Fruit fly (Drosophila melanogaster) whole organism, embryonic: ENCODE measurements around the gene Hayan.

Source experiments
- Ada2b ChIP-seq: fragments of 200-800 bp; sonication (Bioruptor generic); IDR thresholded peaks from 2 replicates; pipeline ENCODE4 v1.3.6; 2022; ENCODE audit warnings: missing biosample characterization, missing genetic modification characterization
- Aef1 ChIP-seq: fragments of 200-800 bp; sonication (Bioruptor generic); IDR thresholded peaks from 3 replicates; pipeline ENCODE4 v1.3.6; 2022; ENCODE audit warnings: missing biosample characterization, missing genetic modification characterization
- Antp ChIP-seq: fragments of 200-800 bp; sonication (Bioruptor generic); optimal IDR thresholded peaks from 3 replicates; lab custom pipeline; 2016; ENCODE audit warnings: missing biosample characterization, missing genetic modification characterization
- B-H1 ChIP-seq: fragments of 200-800 bp; sonication (Bioruptor generic); IDR thresholded peaks from 3 replicates; pipeline ENCODE4 v1.3.6; 2022; ENCODE audit warnings: missing biosample characterization, missing genetic modification characterization
- CG10274 ChIP-seq: fragments of 200-800 bp; sonication (Bioruptor generic); optimal IDR thresholded peaks from 3 replicates; lab custom pipeline; 2017; ENCODE audit warnings: missing biosample characterization, mild to moderate bottlenecking, missing genetic modification characterization
- CG10543 ChIP-seq: fragments of 200-800 bp; sonication (Bioruptor generic); optimal IDR thresholded peaks from 3 replicates; lab custom pipeline; 2017; ENCODE audit warnings: missing biosample characterization, mild to moderate bottlenecking, missing genetic modification characterization, moderate library complexity
- CG14667 ChIP-seq: fragments of 200-800 bp; sonication (Bioruptor generic); IDR thresholded peaks from 2 replicates; pipeline ENCODE4 v1.3.6; 2022; ENCODE audit warnings: missing biosample characterization, missing genetic modification characterization
- CG17385 ChIP-seq: fragments of 200-800 bp; sonication (Bioruptor generic); optimal IDR thresholded peaks from 3 replicates; lab custom pipeline; 2018; ENCODE audit warnings: missing biosample characterization, mild to moderate bottlenecking, missing genetic modification characterization
- CG30431 ChIP-seq: fragments of 200-800 bp; sonication (Bioruptor generic); optimal IDR thresholded peaks from 2 replicates; lab custom pipeline; 2017; ENCODE audit warnings: missing biosample characterization, missing genetic modification characterization
- CG31224 ChIP-seq: fragments of 200-800 bp; sonication (Bioruptor generic); IDR thresholded peaks from 2 replicates; pipeline ENCODE4 v1.3.6; 2022; ENCODE audit warnings: missing biosample characterization, missing genetic modification characterization
- CG32772 ChIP-seq: fragments of 200-800 bp; sonication (Bioruptor generic); IDR thresholded peaks from 2 replicates; pipeline ENCODE4 v1.3.6; 2022; ENCODE audit warnings: missing biosample characterization, missing genetic modification characterization
- CG33557 ChIP-seq: fragments of 200-800 bp; sonication (Bioruptor generic); optimal IDR thresholded peaks from 2 replicates; lab custom pipeline; 2019; ENCODE audit warnings: missing biosample characterization, mild to moderate bottlenecking, missing genetic modification characterization, moderate library complexity
- CG34376 ChIP-seq: fragments of 200-800 bp; sonication (Bioruptor generic); optimal IDR thresholded peaks from 2 replicates; lab custom pipeline; 2018; ENCODE audit warnings: missing biosample characterization, mild to moderate bottlenecking, missing genetic modification characterization
- CG4707 ChIP-seq: fragments of 200-800 bp; sonication (Bioruptor generic); optimal IDR thresholded peaks from 2 replicates; lab custom pipeline; 2018; ENCODE audit warnings: missing biosample characterization, mild to moderate bottlenecking, missing genetic modification characterization, moderate library complexity
- CG6254 ChIP-seq: fragments of 200-800 bp; sonication (Bioruptor generic); optimal IDR thresholded peaks from 3 replicates; lab custom pipeline; 2017; ENCODE audit warnings: mild to moderate bottlenecking, missing biosample characterization, missing genetic modification reagents, missing genetic modification characterization
- CG8765 ChIP-seq: fragments of 200-800 bp; sonication (Bioruptor generic); IDR thresholded peaks from 2 replicates; pipeline ENCODE4 v1.3.6; 2022; ENCODE audit warnings: missing biosample characterization, missing genetic modification characterization
- CG9609 ChIP-seq: fragments of 200-800 bp; sonication (Bioruptor generic); optimal IDR thresholded peaks from 3 replicates; lab custom pipeline; 2016; ENCODE audit warnings: missing biosample characterization, missing genetic modification characterization
- CG9876 ChIP-seq: fragments of 200-800 bp; sonication (Bioruptor generic); optimal IDR thresholded peaks from 2 replicates; lab custom pipeline; 2016; ENCODE audit warnings: missing biosample characterization, missing genetic modification characterization
- D19B ChIP-seq: fragments of 200-800 bp; sonication (Bioruptor generic); optimal IDR thresholded peaks from 2 replicates; lab custom pipeline; 2017; ENCODE audit warnings: missing biosample characterization, mild to moderate bottlenecking, missing genetic modification characterization
- Fer3 ChIP-seq: fragments of 200-800 bp; sonication (Bioruptor generic); optimal IDR thresholded peaks from 2 replicates; lab custom pipeline; 2018; ENCODE audit warnings: missing biosample characterization, mild to moderate bottlenecking, missing genetic modification characterization, moderate library complexity
- HLH4C ChIP-seq: fragments of 200-800 bp; sonication (Bioruptor generic); IDR thresholded peaks from 3 replicates; pipeline ENCODE4 v1.3.6; 2022; ENCODE audit warnings: missing biosample characterization, missing genetic modification characterization; ENCODE audit not compliant: partially characterized antibody
- Hand ChIP-seq: fragments of 200-800 bp; sonication (Bioruptor generic); optimal IDR thresholded peaks from 2 replicates; lab custom pipeline; 2017; ENCODE audit warnings: mild to moderate bottlenecking, missing biosample characterization, missing genetic modification reagents, missing genetic modification characterization
- MBD-R2 ChIP-seq: fragments of 200-800 bp; sonication (Bioruptor generic); IDR thresholded peaks from 2 replicates; pipeline ENCODE4 v1.3.6; 2022; ENCODE audit warnings: missing biosample characterization, missing genetic modification characterization
- Mes4 ChIP-seq: fragments of 200-800 bp; sonication (Bioruptor generic); optimal IDR thresholded peaks from 2 replicates; lab custom pipeline; 2016; ENCODE audit warnings: missing biosample characterization, missing genetic modification characterization
- Oli ChIP-seq: fragments of 200-800 bp; sonication (Bioruptor generic); optimal IDR thresholded peaks from 2 replicates; lab custom pipeline; 2018; ENCODE audit warnings: missing biosample characterization, mild to moderate bottlenecking, missing genetic modification characterization, moderate library complexity
- Poxn ChIP-seq: fragments of 200-800 bp; sonication (Bioruptor generic); IDR thresholded peaks from 2 replicates; pipeline ENCODE4 v1.3.6; 2022; ENCODE audit warnings: missing biosample characterization, missing genetic modification characterization
- Sry-δ ChIP-seq: fragments of 200-800 bp; sonication (Bioruptor generic); optimal IDR thresholded peaks from 2 replicates; lab custom pipeline; 2016; ENCODE audit warnings: missing biosample characterization, missing genetic modification characterization
- Ssrp ChIP-seq: fragments of 200-800 bp; sonication (Bioruptor generic); optimal IDR thresholded peaks from 2 replicates; lab custom pipeline; 2018; ENCODE audit warnings: missing biosample characterization, mild to moderate bottlenecking, missing genetic modification characterization, moderate library complexity
- Stat92E ChIP-seq, 3 experiments: fragments of >200 bp in 2 of 3; fragments of 200-800 bp in 1 of 3; sonication (Bioruptor generic) in 1 of 3; optimal IDR thresholded peaks; 2 replicates each; lab custom pipeline; 2017 to 2019; ENCODE audit warnings: missing biosample characterization in 3 of 3, missing genetic modification characterization in 3 of 3, mild to moderate bottlenecking in 1 of 3, moderate library complexity in 1 of 3
- Trl ChIP-seq, 3 experiments: fragments of >200 bp in 2 of 3; fragments of 200-800 bp in 1 of 3; sonication (Bioruptor generic) in 1 of 3; optimal IDR thresholded peaks; 2 replicates in 1 of 3; 3 replicates in 2 of 3; lab custom pipeline; 2016 to 2017; ENCODE audit warnings: missing biosample characterization in 1 of 3, missing genetic modification characterization in 1 of 3
- Vsx1 ChIP-seq: fragments of 200-800 bp; sonication (Bioruptor generic); optimal IDR thresholded peaks from 2 replicates; lab custom pipeline; 2017; ENCODE audit warnings: missing biosample characterization, mild to moderate bottlenecking, missing genetic modification characterization, missing genetic modification reagents
- YL-1 ChIP-seq: fragments of 200-800 bp; sonication (Bioruptor generic); optimal IDR thresholded peaks from 3 replicates; lab custom pipeline; 2017; ENCODE audit warnings: missing biosample characterization, mild to moderate bottlenecking, missing genetic modification characterization
- ase ChIP-seq: fragments of 200-800 bp; sonication (Bioruptor generic); IDR thresholded peaks from 3 replicates; pipeline ENCODE4 v1.3.6; 2022; ENCODE audit warnings: missing biosample characterization, missing genetic modification characterization
- bsh ChIP-seq, 2 experiments: fragments of 200-800 bp; sonication (Bioruptor generic); optimal IDR thresholded peaks; 2 replicates each; lab custom pipeline; 2017 to 2018; ENCODE audit warnings: mild to moderate bottlenecking in 2 of 2, missing biosample characterization in 2 of 2, missing genetic modification characterization in 2 of 2, moderate library complexity in 1 of 2
- chm ChIP-seq: fragments of 200-800 bp; sonication (Bioruptor generic); IDR thresholded peaks from 2 replicates; pipeline ENCODE4 v1.3.6; 2022; ENCODE audit warnings: missing biosample characterization, missing genetic modification characterization
- crp ChIP-seq, 2 experiments: fragments of 200-800 bp; sonication (Bioruptor generic); optimal IDR thresholded peaks; 2 replicates in 1 of 2; 3 replicates in 1 of 2; lab custom pipeline; 2017; ENCODE audit warnings: missing biosample characterization in 2 of 2, missing genetic modification characterization in 2 of 2, mild to moderate bottlenecking in 1 of 2, moderate library complexity in 1 of 2
- ewg ChIP-seq: fragments of 200-800 bp; sonication (Bioruptor generic); optimal IDR thresholded peaks from 3 replicates; lab custom pipeline; 2017; ENCODE audit warnings: mild to moderate bottlenecking, missing biosample characterization, missing genetic modification reagents, missing genetic modification characterization
- gcm ChIP-seq: fragments of 200-800 bp; sonication (Bioruptor generic); optimal IDR thresholded peaks from 2 replicates; lab custom pipeline; 2019; ENCODE audit warnings: missing biosample characterization, mild to moderate bottlenecking, missing genetic modification characterization, moderate library complexity
- gem ChIP-seq: fragments of 200-800 bp; sonication (Bioruptor generic); optimal IDR thresholded peaks from 2 replicates; lab custom pipeline; 2019; ENCODE audit warnings: missing biosample characterization, mild to moderate bottlenecking, missing genetic modification characterization, moderate library complexity
- gro ChIP-seq: fragments of 200-800 bp; sonication (Bioruptor generic); optimal IDR thresholded peaks from 2 replicates; lab custom pipeline; 2016; ENCODE audit warnings: missing biosample characterization, missing genetic modification characterization
- insv ChIP-seq, 2 experiments: fragments of 200-800 bp; sonication (Bioruptor generic); optimal IDR thresholded peaks; 3 replicates each; lab custom pipeline; 2016 to 2018; ENCODE audit warnings: missing biosample characterization in 2 of 2, missing genetic modification characterization in 2 of 2
- lmd ChIP-seq: fragments of 200-800 bp; sonication (Bioruptor generic); IDR thresholded peaks from 2 replicates; pipeline ENCODE4 v1.3.6; 2022; ENCODE audit warnings: missing biosample characterization, missing genetic modification characterization
- otp ChIP-seq: fragments of 200-800 bp; sonication (Bioruptor generic); IDR thresholded peaks from 3 replicates; pipeline ENCODE4, ENCODE4 v1.3.6; 2022; ENCODE audit warnings: missing biosample characterization, missing genetic modification characterization
- ro ChIP-seq: fragments of 200-800 bp; sonication (Bioruptor generic); IDR thresholded peaks from 2 replicates; pipeline ENCODE4 v1.3.6; 2022; ENCODE audit warnings: missing biosample characterization, missing genetic modification characterization
- sens ChIP-seq: fragments of 200-800 bp; sonication (Bioruptor generic); peaks from one replicate; lab custom pipeline; 2016; ENCODE audit warnings: missing biosample characterization, missing genetic modification characterization
- sens-2 ChIP-seq: fragments of 200-800 bp; sonication (Bioruptor generic); IDR thresholded peaks from 2 replicates; pipeline ENCODE4 v1.3.6; 2022; ENCODE audit warnings: missing biosample characterization, missing genetic modification characterization
- ssp ChIP-seq: fragments of 200-800 bp; sonication (Bioruptor generic); IDR thresholded peaks from 2 replicates; pipeline ENCODE4 v1.3.6; 2022; ENCODE audit warnings: missing biosample characterization, missing genetic modification characterization
- stwl ChIP-seq: fragments of 200-800 bp; sonication (Bioruptor generic); optimal IDR thresholded peaks from 3 replicates; lab custom pipeline; 2018; ENCODE audit warnings: missing biosample characterization, mild to moderate bottlenecking, missing genetic modification characterization, moderate library complexity
- unpg ChIP-seq: fragments of 200-800 bp; sonication (Bioruptor generic); optimal IDR thresholded peaks from 3 replicates; lab custom pipeline; 2018; ENCODE audit warnings: missing biosample characterization, mild to moderate bottlenecking, missing genetic modification characterization, moderate library complexity
- zfh1 ChIP-seq: fragments of 200-800 bp; sonication (Bioruptor generic); IDR thresholded peaks from 3 replicates; pipeline ENCODE4 v1.3.6; 2022; ENCODE audit warnings: missing biosample characterization, missing genetic modification characterization

Gene Hayan

dm6 chrX:18517415-18517814 is 33.8 kb upstream of the Hayan start (continued):
- TF ChIP-seq CG31224 (GFP tag; lab: Robert Waterston, UW) (no peak), Poxn (GFP tag; lab: Robert Waterston, UW) (no peak), Ssrp (tag; lab: Kevin White, UChicago) (peak; percentile 27), Antp (peak; percentile 5), Aef1 (GFP tag; lab: Robert Waterston, UW) (peak; percentile 62), Mes4 (peak; percentile 10), ewg (GFP tag; lab: Kevin White, UChicago) (peak; percentile 32), CG10274 (GFP tag; lab: Kevin White, UChicago) (no peak), Vsx1 (GFP tag; lab: Kevin White, UChicago) (no peak), CG4707 (GFP tag; lab: Kevin White, UChicago) (peak; percentile 5), YL-1 (peak; percentile 10), CG10543 (GFP tag; lab: Kevin White, UChicago) (no peak), Stat92E (GFP tag; optimal IDR thresholded peaks at IDR 0.05; lab: Kevin White, UChicago) (no peak), Hand (no peak), Sry-δ (GFP tag; lab: Kevin White, UChicago) (peak; percentile 13), CG9876 (no peak), gem (peak; percentile 34), Trl (optimal IDR thresholded peaks at IDR 0.05; lab: Kevin White, UChicago) (no peak), Trl (GFP tag; optimal IDR thresholded peaks at IDR 0.05; lab: Kevin White, UChicago) (peak; percentile 16), insv (GFP tag; optimal IDR thresholded peaks at IDR 0.05; lab: Kevin White, UChicago) (peak in 1 of 2 experiments; percentile 56), crp (GFP tag; optimal IDR thresholded peaks at IDR 0.05; lab: Kevin White, UChicago) (no peak), MBD-R2 (GFP tag; lab: Robert Waterston, UW) (peak; percentile 22; the same call in 1 of the 2 replicates), CG6254 (GFP tag; lab: Kevin White, UChicago) (no peak), gro (GFP tag; lab: Kevin White, UChicago) (no peak), zfh1 (GFP tag; lab: Robert Waterston, UW) (peak; percentile 72), CG33557 (no peak), CG17385 (GFP tag; lab: Kevin White, UChicago) (peak; percentile 29), CG32772 (GFP tag; lab: Robert Waterston, UW) (peak; percentile 90), lmd (peak; percentile 48; the same call in 1 of the 2 replicates), unpg (GFP tag; lab: Kevin White, UChicago) (peak; percentile 29), Oli (tag; lab: Kevin White, UChicago) (peak; percentile 18), chm (GFP tag; lab: Robert Waterston, UW) (peak; percentile 62; the same call in 1 of the 2 replicates), stwl (tag; lab: Kevin White, UChicago) (peak; percentile 27), ro (no peak), otp (GFP tag; lab: Robert Waterston, UW) (peak; percentile 70; the same call in 1 of the 3 replicates), ssp (GFP tag; lab: Robert Waterston, UW) (no peak), CG14667 (GFP tag; lab: Robert Waterston, UW) (peak; percentile 27; the same call in 1 of the 2 replicates), B-H1 (GFP tag; lab: Robert Waterston, UW) (no peak), CG30431 (GFP tag; lab: Kevin White, UChicago) (no peak), D19B (GFP tag; lab: Kevin White, UChicago) (no peak), CG8765 (GFP tag; lab: Robert Waterston, UW) (no peak), gcm (GFP tag; lab: Kevin White, UChicago) (no peak), ase (peak; percentile 30; the same call in 1 of the 3 replicates), Ada2b (GFP tag; lab: Robert Waterston, UW) (0 out of 2 replicates have a peak, but pooled peaks have one; percentile 22), Fer3 (tag; lab: Kevin White, UChicago) (peak; percentile 1), sens-2 (GFP tag; lab: Robert Waterston, UW) (0 out of 2 replicates have a peak, but pooled peaks have one; percentile 36), CG9609 (GFP tag; lab: Kevin White, UChicago) (peak; percentile 5), CG34376 (GFP tag; lab: Kevin White, UChicago) (no peak), bsh (GFP tag; optimal IDR thresholded peaks at IDR 0.05; lab: Kevin White, UChicago) (peak in 1 of 2 experiments; percentile 43), sens (GFP tag; lab: Kevin White, UChicago) (peak; percentile 66), HLH4C (GFP tag; lab: Robert Waterston, UW) (peak; percentile 19; the same call in 1 of the 3 replicates)
